Worm (Caenorhabditis elegans) whole organism, midembryonic: ENCODE data around the gene C34H4.1.
A peak's percentile ranks its signal among the peaks of the same experiment; 100 is the strongest.

Source experiments
- T22C8.4 ChIP-seq: fragments of 200-800 bp; sonication (Bioruptor generic); IDR thresholded peaks from 2 replicates; pipeline ENCODE4 v1.3.6; 2022; ENCODE audit warnings: missing genetic modification characterization, missing compliant biosample characterization
- cog-1 ChIP-seq: sonication (generic microtip); optimal IDR thresholded peaks from 2 replicates; lab custom pipeline; 2016; ENCODE audit warnings: missing genetic modification characterization, missing compliant biosample characterization
- flt-1 ChIP-seq: fragments of 200-800 bp; sonication (Bioruptor generic); IDR thresholded peaks from 2 replicates; pipeline ENCODE4 v1.3.6; 2022; ENCODE audit warnings: missing genetic modification characterization, missing compliant biosample characterization
- klf-2 ChIP-seq: fragments of 200-800 bp; sonication (Bioruptor generic); conservative IDR thresholded peaks from 2 replicates; pipeline ENCODE4 v1.3.6; 2022; ENCODE audit warnings: missing genetic modification reagents, missing genetic modification characterization, missing compliant biosample characterization
- med-1 ChIP-seq: sonication (generic microtip); optimal IDR thresholded peaks from 2 replicates; lab custom pipeline; 2017; ENCODE audit warnings: missing genetic modification characterization, mild to moderate bottlenecking, missing compliant biosample characterization, antibody characterized with exemption, missing genetic modification reagents; ENCODE audit not compliant: insufficient read depth
- ref-1 ChIP-seq: fragments of 200-800 bp; sonication (Bioruptor generic); conservative IDR thresholded peaks from 2 replicates; pipeline ENCODE4 v1.3.6; 2022; ENCODE audit warnings: missing genetic modification reagents, missing genetic modification characterization, missing compliant biosample characterization
- tab-1 ChIP-seq: fragments of 200-800 bp; sonication (Bioruptor generic); IDR thresholded peaks from 2 replicates; pipeline ENCODE4 v1.3.6; 2022; ENCODE audit warnings: missing genetic modification characterization, missing compliant biosample characterization
- ztf-23 ChIP-seq: fragments of 200-800 bp; sonication (Bioruptor generic); IDR thresholded peaks from 2 replicates; pipeline ENCODE4 v1.3.6; 2022; ENCODE audit warnings: missing genetic modification reagents, missing genetic modification characterization, missing compliant biosample characterization
- ztf-29 ChIP-seq: fragments of 200-800 bp; sonication (Bioruptor generic); IDR thresholded peaks from 2 replicates; pipeline ENCODE4 v1.3.6; 2022; ENCODE audit warnings: missing genetic modification reagents, missing genetic modification characterization, missing compliant biosample characterization

The C34H4.1 gene

DNA sequence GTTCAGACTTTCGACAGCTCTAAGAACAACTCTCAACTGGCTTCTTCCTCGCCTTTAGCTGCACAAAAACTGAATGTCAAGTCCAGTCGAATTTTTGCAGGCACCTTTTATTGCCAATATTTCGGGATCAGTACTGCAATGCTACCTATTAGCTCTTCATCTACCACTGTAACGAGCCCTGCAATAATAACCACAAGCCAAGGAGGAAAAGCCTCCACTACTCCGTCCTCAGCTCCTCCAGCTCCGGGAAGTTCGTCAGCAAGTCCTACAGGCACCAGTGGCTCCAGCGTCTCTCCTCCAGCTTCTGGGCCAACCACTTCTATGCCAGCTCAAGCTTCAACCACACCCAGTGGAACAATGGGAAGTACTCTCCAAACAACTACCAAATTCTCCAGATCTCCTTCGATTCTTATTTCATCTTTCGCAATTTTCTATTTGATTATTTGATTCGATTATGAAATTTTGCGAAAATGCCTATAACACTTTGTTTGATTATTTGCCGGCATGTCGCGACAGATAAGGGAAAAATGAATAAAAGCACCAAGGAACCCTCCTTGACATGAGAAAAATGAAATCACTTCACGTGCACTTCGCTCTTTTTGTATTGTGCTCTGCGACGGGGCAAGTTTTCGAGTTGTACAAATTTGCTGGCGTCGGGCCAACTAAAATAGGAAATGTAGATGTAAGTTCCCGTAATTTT, at the start of gene C34H4.1:
TSS of gene C34H4.1 (plus strand) at position 559 of the 700 bp plus-strand sequence.
- TF ChIP-seq ref-1 (GFP tag; lab: Robert Waterston, UW) (no peak), klf-2 (GFP tag; lab: Robert Waterston, UW) (no peak), tab-1 (GFP tag; lab: Robert Waterston, UW) (no peak), flt-1 (GFP tag; lab: Robert Waterston, UW) (no peak), cog-1 (no peak), ztf-29 (GFP tag; lab: Robert Waterston, UW) (no peak), med-1 (GFP tag; lab: Kevin White, UChicago) (no peak), ztf-23 (GFP tag; lab: Robert Waterston, UW) (no peak), T22C8.4 (GFP tag; lab: Robert Waterston, UW) (no peak)

DNA sequence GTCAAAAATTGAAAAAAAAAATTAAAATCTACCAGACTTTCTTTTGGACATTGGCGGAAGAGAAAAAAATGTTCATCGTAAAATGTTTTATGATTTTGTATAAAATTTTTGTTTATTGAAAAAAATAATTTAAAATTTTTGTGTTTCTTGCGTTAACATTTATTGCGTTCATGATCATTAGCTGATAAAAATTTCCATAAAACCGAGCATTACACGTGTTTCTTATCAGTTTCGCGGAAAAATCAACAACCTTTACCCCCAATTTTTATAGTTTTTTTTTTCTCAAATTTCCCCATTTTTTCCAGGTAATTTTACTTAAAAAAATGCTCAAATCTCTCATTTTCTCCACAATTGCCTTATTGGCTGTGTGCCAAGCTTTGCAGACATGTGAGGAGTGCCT, 45.1 kb upstream of the C34H4.1 start, which contains the start of gene txt-4:
TSS of gene txt-4 (plus strand) at position 324 of the 400 bp plus-strand sequence.
- TF ChIP-seq med-1 (GFP tag; lab: Kevin White, UChicago) (no peak), T22C8.4 (GFP tag; lab: Robert Waterston, UW) (no peak), klf-2 (GFP tag; lab: Robert Waterston, UW) (no peak), cog-1 (no peak)

DNA sequence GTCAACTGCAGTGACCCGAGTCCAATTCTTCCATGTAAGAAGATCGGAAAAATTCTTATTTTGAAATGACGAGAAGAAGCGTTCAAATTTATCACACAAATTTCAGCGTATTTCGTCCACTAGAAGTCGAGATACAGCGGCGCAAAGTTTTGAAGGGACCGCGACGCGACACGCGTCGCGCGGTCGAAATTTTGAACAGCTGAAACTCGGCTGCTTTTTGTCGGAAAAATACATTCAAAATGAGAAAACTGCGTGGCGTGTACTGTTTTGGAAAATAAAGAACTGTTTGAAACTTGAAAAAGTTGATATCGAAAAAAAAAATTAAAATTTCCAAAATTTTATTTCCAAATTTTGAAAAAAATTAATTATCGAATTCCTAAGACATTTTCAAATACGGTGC, 42.4 kb upstream of the C34H4.1 start:
- TF ChIP-seq ztf-23 (GFP tag; lab: Robert Waterston, UW): no peak

DNA sequence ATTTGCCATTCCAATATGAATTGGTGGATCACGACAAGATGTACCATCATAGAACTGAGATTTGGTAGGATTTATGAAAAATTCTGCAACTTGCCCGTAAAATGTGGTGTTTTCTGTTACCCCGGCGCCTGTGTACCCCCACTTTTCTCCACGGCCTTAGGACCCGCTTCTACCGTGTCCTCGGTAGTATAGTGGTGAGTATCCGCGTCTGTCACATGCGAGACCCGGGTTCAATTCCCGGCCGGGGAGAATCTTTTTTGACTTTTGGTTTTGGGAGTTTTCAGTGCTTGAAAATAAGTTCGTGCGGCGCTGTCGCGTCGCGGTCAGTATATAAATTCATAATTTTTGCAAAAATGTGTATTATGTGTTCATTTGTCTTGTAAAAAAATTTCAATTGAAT, 41.0 kb upstream of the C34H4.1 start:
- peak; percentile 46; the same call in 1 of the 2 replicates for TF ChIP-seq ref-1 (GFP tag; lab: Robert Waterston, UW)
- TF ChIP-seq klf-2 (GFP tag; lab: Robert Waterston, UW): 0 out of 2 replicates have a peak, but pooled peaks have one; percentile 31
- TF ChIP-seq ztf-29 (GFP tag; lab: Robert Waterston, UW): 0 out of 2 replicates have a peak, but pooled peaks have one; percentile 50
- TF ChIP-seq ztf-23 (GFP tag; lab: Robert Waterston, UW): peak; percentile 59; the same call in 1 of the 2 replicates
- TF ChIP-seq tab-1 (GFP tag; lab: Robert Waterston, UW): peak; percentile 71; the same call in 1 of the 2 replicates
- no peak for TF ChIP-seq T22C8.4 (GFP tag; lab: Robert Waterston, UW)
- no peak for TF ChIP-seq cog-1
- peak; percentile 55; the same call in 1 of the 2 replicates for TF ChIP-seq flt-1 (GFP tag; lab: Robert Waterston, UW)
- TF ChIP-seq med-1 (GFP tag; lab: Kevin White, UChicago): no peak

DNA sequence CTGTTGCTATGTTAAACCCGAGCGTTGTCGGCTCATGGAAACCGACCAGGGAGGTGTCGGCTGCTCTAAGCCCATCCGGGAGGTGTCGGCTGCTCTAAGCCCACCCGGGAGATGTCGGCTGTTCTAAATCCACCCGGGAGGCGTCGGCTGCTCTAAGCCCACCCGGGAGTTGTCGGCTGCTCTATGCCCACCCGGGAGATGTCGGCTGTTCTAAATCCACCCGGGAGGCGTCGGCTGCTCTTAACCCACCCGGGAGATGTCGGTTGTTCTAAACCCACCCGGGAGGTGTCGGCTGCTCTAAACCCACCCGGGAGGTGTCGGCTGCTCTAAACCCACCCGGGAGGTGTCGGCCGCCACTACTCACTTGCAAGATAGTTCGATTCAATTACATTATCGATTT, 39.5 kb upstream of the C34H4.1 start:
- TF ChIP-seq cog-1 (no peak), klf-2 (GFP tag; lab: Robert Waterston, UW) (no peak), tab-1 (GFP tag; lab: Robert Waterston, UW) (no peak), ref-1 (GFP tag; lab: Robert Waterston, UW) (no peak), T22C8.4 (GFP tag; lab: Robert Waterston, UW) (no peak), med-1 (GFP tag; lab: Kevin White, UChicago) (no peak), flt-1 (GFP tag; lab: Robert Waterston, UW) (no peak), ztf-29 (GFP tag; lab: Robert Waterston, UW) (no peak), ztf-23 (GFP tag; lab: Robert Waterston, UW) (no peak)

DNA sequence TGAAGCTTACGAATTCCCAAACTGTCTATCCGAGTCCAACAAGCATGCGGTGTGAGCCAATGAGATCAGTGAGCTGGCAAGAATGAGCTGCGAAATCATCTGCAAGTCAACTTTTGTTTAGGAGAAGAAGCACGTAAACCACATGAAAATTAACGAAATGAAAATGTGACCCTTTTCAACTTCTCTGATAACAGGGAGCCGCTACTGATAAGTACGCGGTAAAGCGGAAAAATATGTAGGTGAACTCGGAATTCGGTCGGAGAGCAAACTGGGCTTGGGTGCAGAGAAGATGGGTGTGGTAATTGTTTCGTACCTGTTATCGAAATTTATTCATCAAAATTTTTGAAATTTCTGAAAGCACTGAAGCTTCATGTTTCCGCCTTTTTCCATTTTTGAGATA, 38.9 kb upstream of the C34H4.1 start, which contains the start of gene clec-172:
TSS of gene clec-172 (minus strand) at position 101 of the 400 bp plus-strand sequence.
- TF ChIP-seq ztf-29 (GFP tag; lab: Robert Waterston, UW) (no peak), tab-1 (GFP tag; lab: Robert Waterston, UW) (no peak), ztf-23 (GFP tag; lab: Robert Waterston, UW) (no peak), ref-1 (GFP tag; lab: Robert Waterston, UW) (no peak), cog-1 (no peak), flt-1 (GFP tag; lab: Robert Waterston, UW) (no peak), med-1 (GFP tag; lab: Kevin White, UChicago) (no peak), T22C8.4 (GFP tag; lab: Robert Waterston, UW) (no peak), klf-2 (GFP tag; lab: Robert Waterston, UW) (no peak)

DNA sequence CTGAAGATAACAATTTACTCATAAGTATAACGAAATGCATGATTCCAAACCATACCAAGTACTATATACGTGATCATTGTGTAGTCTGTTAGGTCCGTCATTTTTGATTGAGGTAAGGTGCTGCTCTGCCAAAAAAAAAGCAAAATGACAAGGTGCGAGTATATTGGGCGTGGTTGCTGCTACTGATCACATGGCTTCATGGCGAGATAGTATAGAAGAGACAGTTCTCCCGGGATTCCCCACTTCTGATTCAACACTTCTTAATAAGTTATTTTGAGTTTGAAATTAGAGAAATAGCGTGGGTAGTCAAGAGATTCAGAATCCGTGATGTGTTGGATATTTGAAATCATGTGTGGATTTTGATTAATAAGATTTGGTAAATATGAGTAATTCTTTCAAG, 34.2 kb upstream of the C34H4.1 start, which contains the start of gene K03H6.4:
TSS of gene K03H6.4 (minus strand) at position 101 of the 400 bp plus-strand sequence.
- TF ChIP-seq cog-1: no peak
- no peak for TF ChIP-seq T22C8.4 (GFP tag; lab: Robert Waterston, UW)
- TF ChIP-seq med-1 (GFP tag; lab: Kevin White, UChicago): no peak

DNA sequence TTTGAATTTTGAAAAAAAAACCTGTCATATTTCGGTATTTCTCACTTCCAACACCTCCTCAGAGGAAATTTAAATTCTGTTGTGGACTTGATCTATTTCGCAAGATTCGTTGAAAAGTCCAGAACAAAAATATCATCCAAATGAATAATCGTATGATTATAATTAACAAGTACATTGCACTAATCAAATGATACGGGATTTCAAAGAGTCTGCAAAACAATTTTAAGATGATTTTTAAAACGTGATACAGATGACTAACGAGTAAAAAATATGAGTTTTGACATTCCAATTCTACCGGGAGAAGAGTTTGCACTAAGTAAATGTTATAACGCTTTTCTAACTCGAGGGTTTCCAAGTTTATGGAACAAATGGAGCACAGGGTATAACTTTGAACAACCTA, 33.0 kb upstream of the C34H4.1 start:
- TF ChIP-seq flt-1 (GFP tag; lab: Robert Waterston, UW): no peak
- TF ChIP-seq klf-2 (GFP tag; lab: Robert Waterston, UW): no peak
- no peak for TF ChIP-seq med-1 (GFP tag; lab: Kevin White, UChicago)
- TF ChIP-seq tab-1 (GFP tag; lab: Robert Waterston, UW): no peak
- TF ChIP-seq ref-1 (GFP tag; lab: Robert Waterston, UW): no peak
- TF ChIP-seq T22C8.4 (GFP tag; lab: Robert Waterston, UW): no peak
- TF ChIP-seq cog-1: no peak
- TF ChIP-seq ztf-23 (GFP tag; lab: Robert Waterston, UW): no peak
- no peak for TF ChIP-seq ztf-29 (GFP tag; lab: Robert Waterston, UW)

DNA sequence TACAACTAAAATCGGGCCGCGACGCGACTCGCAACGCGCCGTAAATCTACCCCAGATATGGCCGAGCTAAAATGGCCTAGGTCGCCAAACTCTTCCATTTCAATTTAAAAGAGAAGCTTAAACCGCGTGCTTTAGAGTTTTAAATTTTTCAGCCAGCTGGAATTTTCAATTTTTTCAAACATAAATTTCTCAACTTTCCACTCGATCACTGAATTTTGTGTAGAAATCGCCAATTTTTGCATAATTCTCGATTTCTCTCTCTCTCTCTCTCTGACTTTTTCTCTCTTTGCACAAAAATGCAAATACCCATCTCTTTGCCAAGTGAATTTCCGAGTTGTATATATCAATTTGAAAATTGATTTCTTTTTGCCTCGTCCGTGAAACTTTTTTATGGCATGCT, 32.0 kb upstream of the C34H4.1 start, which contains the start of gene K03H6.1:
TSS of gene K03H6.1 (plus strand) at position 301 of the 400 bp plus-strand sequence.
- TF ChIP-seq T22C8.4 (GFP tag; lab: Robert Waterston, UW): no peak
- no peak for TF ChIP-seq med-1 (GFP tag; lab: Kevin White, UChicago)
- no peak for TF ChIP-seq ref-1 (GFP tag; lab: Robert Waterston, UW)
- TF ChIP-seq tab-1 (GFP tag; lab: Robert Waterston, UW): no peak
- no peak for TF ChIP-seq flt-1 (GFP tag; lab: Robert Waterston, UW)
- TF ChIP-seq cog-1: no peak
- TF ChIP-seq ztf-23 (GFP tag; lab: Robert Waterston, UW): no peak
- TF ChIP-seq ztf-29 (GFP tag; lab: Robert Waterston, UW): no peak
- TF ChIP-seq klf-2 (GFP tag; lab: Robert Waterston, UW): no peak
